Worm (Caenorhabditis elegans): ENCODE data around the gene amph-1.

ce11 chrIV:9655556-9655955, 7.9 kb upstream of the amph-1 start:
- TF ChIP-seq him-1 (tag; optimal IDR thresholded peaks at IDR 0.05) (no peak), dao-5 (tag; optimal IDR thresholded peaks at IDR 0.05) (no peak), W03F9.2 (tag; optimal IDR thresholded peaks at IDR 0.05) (no peak)

Measured in whole organism, L4/young adult.